Comparison of ENCODE assay signal across 2 worm cellular contexts in genomic region chrII:8570977-8571376, ce11.
A peak's percentile ranks its signal among the peaks of the same experiment; 100 is the strongest.
TF ChIP-seq lines count a peak whose summit lies in the region.

bcs-1 (plus strand) TSS chrII:8571085.

TF ChIP-seq in whole organism, L4 larva, 104 proteins besides CTCF, POLR2A, EP300 and RAD21:
- TF ChIP-seq lin-1 (GFP tag; IDR thresholded peaks at IDR 0.05; lab: Robert Waterston, UW) (no peak), nhr-76 (tag; optimal IDR thresholded peaks at IDR 0.05; lab: Kevin White, UChicago) (no peak), Y48G9A.11 (GFP tag; IDR thresholded peaks at IDR 0.05; lab: Robert Waterston, UW) (0 out of 2 replicates have a peak, but pooled peaks have one; percentile 7), lin-38 (GFP tag; IDR thresholded peaks at IDR 0.05; lab: Robert Waterston, UW) (peak; percentile 49; the same call in 1 of the 2 replicates), Y105C5A.15 (GFP tag; IDR thresholded peaks at IDR 0.05; lab: Robert Waterston, UW) (no peak), Y5F2A.4 (GFP tag; optimal IDR thresholded peaks at IDR 0.05; lab: Kevin White, UChicago) (no peak), tra-1 (GFP tag; IDR thresholded peaks at IDR 0.05; lab: Robert Waterston, UW) (0 out of 2 replicates have a peak, but pooled peaks have one; percentile 14), unc-130 (GFP tag; optimal IDR thresholded peaks at IDR 0.05; lab: Kevin White, UChicago) (no peak), unc-39 (tag; optimal IDR thresholded peaks at IDR 0.05; lab: Kevin White, UChicago) (no peak), F49E8.2 (tag; optimal IDR thresholded peaks at IDR 0.05; lab: Kevin White, UChicago; ENCODE audit: borderline replicate concordance) (peak; percentile 39), daf-16 (GFP tag; optimal IDR thresholded peaks at IDR 0.05; lab: Kevin White, UChicago) (no peak), daf-16 (tag; optimal IDR thresholded peaks at IDR 0.05; lab: Kevin White, UChicago) (peak; percentile 14), nhr-111 (GFP tag; optimal IDR thresholded peaks at IDR 0.05; lab: Kevin White, UChicago) (no peak), attf-4 (tag; optimal IDR thresholded peaks at IDR 0.05; lab: Kevin White, UChicago) (no peak), rbr-2 (tag; optimal IDR thresholded peaks at IDR 0.05; lab: Kevin White, UChicago) (no peak), hlh-30 (tag; optimal IDR thresholded peaks at IDR 0.05; lab: Kevin White, UChicago; ENCODE audit: insufficient read depth) (no peak), saeg-2 (GFP tag; IDR thresholded peaks at IDR 0.05; lab: Robert Waterston, UW) (no peak), zip-2 (tag; optimal IDR thresholded peaks at IDR 0.05; lab: Kevin White, UChicago) (no peak), madf-5 (GFP tag; IDR thresholded peaks at IDR 0.05; lab: Robert Waterston, UW) (no peak), unc-62 (GFP tag; optimal IDR thresholded peaks at IDR 0.05 in 1 of 2; lab: Kevin White, UChicago) (no peak), unc-62 (tag; optimal IDR thresholded peaks at IDR 0.05; lab: Kevin White, UChicago) (no peak)

TF ChIP-seq in whole organism, young adult, 124 proteins besides CTCF, POLR2A, EP300 and RAD21:
- TF ChIP-seq snpc-4 (GFP tag; optimal IDR thresholded peaks at IDR 0.05; lab: Kevin White, UChicago) = peak; percentile 28
- no peak for TF ChIP-seq snpc-4 (tag; optimal IDR thresholded peaks at IDR 0.05; lab: Kevin White, UChicago)
- TF ChIP-seq akir-1 (GFP tag; optimal IDR thresholded peaks at IDR 0.05; lab: Kevin White, UChicago) = no peak
- peak; percentile 26 for TF ChIP-seq lsl-1 (GFP tag; optimal IDR thresholded peaks at IDR 0.05; lab: Kevin White, UChicago)
- TF ChIP-seq F57C9.4 (tag; optimal IDR thresholded peaks at IDR 0.05; lab: Kevin White, UChicago) = no peak
- TF ChIP-seq hrde-1 (tag; optimal IDR thresholded peaks at IDR 0.05; lab: Kevin White, UChicago; ENCODE audit: borderline replicate concordance) = no peak
- 0 out of 2 replicates have a peak, but pooled peaks have one; percentile 10 for TF ChIP-seq ceh-91 (GFP tag; IDR thresholded peaks at IDR 0.05; lab: Robert Waterston, UW)
- no peak for TF ChIP-seq dpff-1 (tag; optimal IDR thresholded peaks at IDR 0.05; lab: Kevin White, UChicago)
- peak; percentile 36 for TF ChIP-seq snpc-1.1 (tag; optimal IDR thresholded peaks at IDR 0.05; lab: Kevin White, UChicago; ENCODE audit: insufficient read depth)
- TF ChIP-seq F55B11.4 (tag; optimal IDR thresholded peaks at IDR 0.05; lab: Kevin White, UChicago; ENCODE audit: borderline replicate concordance, insufficient read depth) = no peak
- no peak for TF ChIP-seq sdz-38 (tag; optimal IDR thresholded peaks at IDR 0.05; lab: Kevin White, UChicago)
- TF ChIP-seq egl-18 (GFP tag; IDR thresholded peaks at IDR 0.05; lab: Robert Waterston, UW) = no peak
- no peak for TF ChIP-seq ccch-3 (GFP tag; optimal IDR thresholded peaks at IDR 0.05; lab: Kevin White, UChicago)
- TF ChIP-seq attf-3 (GFP tag; conservative IDR thresholded peaks at IDR 0.05; lab: Robert Waterston, UW) = no peak
- no peak for TF ChIP-seq ztf-25 (GFP tag; IDR thresholded peaks at IDR 0.05; lab: Robert Waterston, UW)
- TF ChIP-seq ceh-58 (GFP tag; IDR thresholded peaks at IDR 0.05; lab: Robert Waterston, UW) = no peak
- peak; percentile 10 for TF ChIP-seq lin-54 (GFP tag; optimal IDR thresholded peaks at IDR 0.05; lab: Kevin White, UChicago)
- no peak for TF ChIP-seq bed-1 (GFP tag; IDR thresholded peaks at IDR 0.05; lab: Robert Waterston, UW)
- TF ChIP-seq ama-1 (optimal IDR thresholded peaks at IDR 0.05; lab: Kevin White, UChicago) = no peak
- no peak for TF ChIP-seq ama-1 (GFP tag; optimal IDR thresholded peaks at IDR 0.05; lab: Kevin White, UChicago)
- TF ChIP-seq C06A6.2 (GFP tag; conservative IDR thresholded peaks at IDR 0.05; lab: Robert Waterston, UW) = no peak
- TF ChIP-seq Y56A3A.18 (GFP tag; IDR thresholded peaks at IDR 0.05; lab: Robert Waterston, UW) = no peak
- peak; percentile 42 for TF ChIP-seq attf-6 (GFP tag; IDR thresholded peaks at IDR 0.05; lab: Robert Waterston, UW)
- TF ChIP-seq hlh-26 (GFP tag; conservative IDR thresholded peaks at IDR 0.05; lab: Robert Waterston, UW) = no peak
- 0 out of 2 replicates have a peak, but pooled peaks have one; percentile 14 for TF ChIP-seq C17E4.6 (GFP tag; IDR thresholded peaks at IDR 0.05; lab: Robert Waterston, UW)
- TF ChIP-seq bed-2 (GFP tag; IDR thresholded peaks at IDR 0.05; lab: Robert Waterston, UW) = no peak
- peak; percentile 19 for TF ChIP-seq F33H1.4 (GFP tag; IDR thresholded peaks at IDR 0.05; lab: Robert Waterston, UW)
- no peak for TF ChIP-seq unc-130 (GFP tag; optimal IDR thresholded peaks at IDR 0.05; lab: Kevin White, UChicago)
- TF ChIP-seq madf-3 (GFP tag; IDR thresholded peaks at IDR 0.05; lab: Robert Waterston, UW) = 0 out of 2 replicates have a peak, but pooled peaks have one; percentile 67
- TF ChIP-seq F39B2.1 (GFP tag; IDR thresholded peaks at IDR 0.05; lab: Robert Waterston, UW) = 0 out of 2 replicates have a peak, but pooled peaks have one; percentile 44
- peak; percentile 52; the same call in 1 of the 2 replicates for TF ChIP-seq B0336.3 (GFP tag; IDR thresholded peaks at IDR 0.05; lab: Robert Waterston, UW)
- peak; percentile 70; the same call in 1 of the 2 replicates for TF ChIP-seq madf-6 (GFP tag; IDR thresholded peaks at IDR 0.05; lab: Robert Waterston, UW)
- TF ChIP-seq ceh-100 (GFP tag; IDR thresholded peaks at IDR 0.05; lab: Robert Waterston, UW) = 0 out of 2 replicates have a peak, but pooled peaks have one; percentile 8
- TF ChIP-seq ztf-26 (tag; optimal IDR thresholded peaks at IDR 0.05; lab: Kevin White, UChicago) = no peak
- 0 out of 2 replicates have a peak, but pooled peaks have one; percentile 20 for TF ChIP-seq ekl-4 (GFP tag; IDR thresholded peaks at IDR 0.05; lab: Robert Waterston, UW)
- no peak for TF ChIP-seq ztf-18 (tag; optimal IDR thresholded peaks at IDR 0.05; lab: Kevin White, UChicago)
- no peak for TF ChIP-seq lag-1 (GFP tag; IDR thresholded peaks at IDR 0.05; lab: Robert Waterston, UW)
- peak; percentile 61; the same call in 1 of the 2 replicates for TF ChIP-seq Y53G8AR.9 (GFP tag; conservative IDR thresholded peaks at IDR 0.05; lab: Robert Waterston, UW)
- no peak for TF ChIP-seq pbrm-1 (GFP tag; IDR thresholded peaks at IDR 0.05; lab: Robert Waterston, UW)
- no peak for TF ChIP-seq egl-44 (GFP tag; IDR thresholded peaks at IDR 0.05; lab: Robert Waterston, UW)
- TF ChIP-seq nfyb-1 (GFP tag; IDR thresholded peaks at IDR 0.05; lab: Robert Waterston, UW) = no peak
- TF ChIP-seq attf-5 (GFP tag; optimal IDR thresholded peaks at IDR 0.05; lab: Kevin White, UChicago) = no peak
- no peak for TF ChIP-seq mxl-1 (tag; optimal IDR thresholded peaks at IDR 0.05; lab: Kevin White, UChicago)

Comparison
In these comparisons a context has a peak if more than half of its experiments do, and no peak if none do; other contexts are left out.
1. Of the 7 proteins assayed by ChIP-seq in both whole organism, young adult and whole organism, L4 larva: peak only in whole organism, young adult: none; only in whole organism, L4 larva: F49E8.2; in both: none; in neither: 5; mixed calls (peak in some experiments, not most) for 1.